Worm (Caenorhabditis elegans) whole organism, late embryonic: ENCODE measurements around the gene cyp-33D1.

Source experiments
- F13H6.1 ChIP-seq: sonication (generic microtip); optimal IDR thresholded peaks from 2 replicates; lab custom pipeline; 2016; ENCODE audit warnings: missing genetic modification characterization, missing compliant biosample characterization
- ama-1 ChIP-seq: fragments of 150-350 bp; optimal IDR thresholded peaks from 2 replicates; lab custom pipeline; 2014
- ceh-9 ChIP-seq: sonication (generic microtip); optimal IDR thresholded peaks from 2 replicates; lab custom pipeline; 2016; ENCODE audit warnings: mild to moderate bottlenecking, missing genetic modification characterization, inconsistent platforms, missing compliant biosample characterization
- dve-1 ChIP-seq: sonication (generic microtip); optimal IDR thresholded peaks from 2 replicates; lab custom pipeline; 2017; ENCODE audit warnings: antibody characterized with exemption, mild to moderate bottlenecking, missing genetic modification characterization, missing compliant biosample characterization
- eyg-1 ChIP-seq: sonication (generic microtip); optimal IDR thresholded peaks from 2 replicates; lab custom pipeline; 2016; ENCODE audit warnings: missing genotype, missing genetic modification characterization, missing compliant biosample characterization
- fkh-10 ChIP-seq: fragments of 150-350 bp; optimal IDR thresholded peaks from 2 replicates; lab custom pipeline; 2014; ENCODE audit warnings: missing biosample characterization, missing genetic modification reagents, missing genetic modification characterization
- hlh-30 ChIP-seq: sonication (generic microtip); optimal IDR thresholded peaks from 2 replicates; lab custom pipeline; 2017; ENCODE audit warnings: antibody characterized with exemption, missing genetic modification characterization, missing compliant biosample characterization; ENCODE audit not compliant: insufficient read depth
- madf-2 ChIP-seq: sonication (generic microtip); optimal IDR thresholded peaks from 2 replicates; lab custom pipeline; 2017; ENCODE audit warnings: missing genetic modification characterization, missing compliant biosample characterization
- nfya-1 ChIP-seq: sonication (generic microtip); optimal IDR thresholded peaks from 2 replicates; lab custom pipeline; 2017; ENCODE audit warnings: missing genetic modification characterization, mild to moderate bottlenecking, missing compliant biosample characterization, antibody characterized with exemption, moderate library complexity
- pha-4 ChIP-seq: fragments of 150-350 bp; optimal IDR thresholded peaks from 2 replicates; lab custom pipeline; 2018; ENCODE audit warnings: missing biosample characterization, missing genetic modification reagents, missing genetic modification characterization
- rnt-1 ChIP-seq: sonication (generic microtip); optimal IDR thresholded peaks from 2 replicates; lab custom pipeline; 2016; ENCODE audit warnings: missing genetic modification characterization, missing compliant biosample characterization
- sox-4 ChIP-seq: sonication (generic microtip); optimal IDR thresholded peaks from 2 replicates; lab custom pipeline; 2017; ENCODE audit warnings: mild to moderate bottlenecking, missing genetic modification characterization, inconsistent platforms, missing compliant biosample characterization
- unc-3 ChIP-seq, 2 experiments: fragments of 200-800 bp in 1 of 2; sonication (Bioruptor generic) in 1 of 2; sonication (generic microtip) in 1 of 2; conservative IDR thresholded peaks in 1 of 2; optimal IDR thresholded peaks in 1 of 2; 2 replicates each; pipeline versions ENCODE4 v1.3.6 to Lab custom; 2016 to 2022; ENCODE audit warnings: missing compliant biosample characterization in 2 of 2, missing genetic modification characterization in 2 of 2, missing genetic modification reagents in 1 of 2

DNA sequence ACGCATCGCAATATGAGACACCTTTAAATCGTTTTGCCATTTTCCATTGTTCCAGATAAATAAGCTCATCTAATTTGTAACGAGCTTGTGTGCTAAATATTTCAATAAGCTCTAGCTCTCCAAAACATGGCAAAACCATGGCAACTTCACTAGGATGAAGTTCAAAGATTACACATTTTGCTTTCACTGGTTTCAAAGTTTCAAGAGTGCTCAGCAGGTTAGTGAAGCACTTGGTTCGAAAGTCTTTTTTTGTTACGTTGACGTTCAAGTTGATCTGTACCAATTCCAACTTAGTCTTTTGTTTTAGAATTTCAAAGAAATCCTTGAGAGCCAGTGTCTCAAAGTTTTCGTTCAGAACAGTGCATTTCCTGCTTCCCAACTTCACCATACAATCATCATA lies 33.3 kb downstream of the cyp-33D1 start, which contains the start of gene fbxa-18:
- TF ChIP-seq F13H6.1 (tag; lab: Kevin White, UChicago) (no peak), hlh-30 (no peak), eyg-1 (no peak), fkh-10 (GFP tag; lab: Kevin White, UChicago) (no peak), nfya-1 (no peak), sox-4 (tag; lab: Kevin White, UChicago) (no peak), dve-1 (no peak), ceh-9 (tag; lab: Kevin White, UChicago) (no peak), ama-1 (lab: Kevin White, UChicago) (no peak), rnt-1 (no peak), pha-4 (tag; lab: Kevin White, UChicago) (no peak), unc-3 (GFP tag; conservative IDR thresholded peaks at IDR 0.05; lab: Robert Waterston, UW) (no peak), unc-3 (tag; optimal IDR thresholded peaks at IDR 0.05; lab: Kevin White, UChicago) (no peak), madf-2 (tag; lab: Kevin White, UChicago) (no peak)
